Worm (Caenorhabditis elegans) whole organism, mixed stage, embryonic: ENCODE results near the gene F54H12.8.

Source experiments
- M03D4.4 ChIP-seq: sonication (generic microtip); optimal IDR thresholded peaks from 2 replicates; lab custom pipeline; 2017; ENCODE audit warnings: mild to moderate bottlenecking, missing genetic modification characterization, missing compliant biosample characterization
- bed-3 ChIP-seq: fragments of 200-800 bp; sonication (Bioruptor generic); optimal IDR thresholded peaks from 3 replicates; lab custom pipeline; 2018; ENCODE audit warnings: mild to moderate bottlenecking, missing genetic modification characterization, moderate library complexity, missing compliant biosample characterization
- blmp-1 ChIP-seq: fragments of 150-350 bp; optimal IDR thresholded peaks from 2 replicates; lab custom pipeline; 2014; ENCODE audit warnings: missing biosample characterization, missing genetic modification characterization
- ceh-39 ChIP-seq: fragments of 150-350 bp; optimal IDR thresholded peaks from 2 replicates; lab custom pipeline; 2014; ENCODE audit warnings: missing biosample characterization, missing genetic modification characterization
- ceh-43 ChIP-seq: fragments of 200-800 bp; sonication (Bioruptor generic); optimal IDR thresholded peaks from 2 replicates; lab custom pipeline; 2018; ENCODE audit warnings: mild to moderate bottlenecking, missing genetic modification characterization, moderate library complexity, missing compliant biosample characterization
- ceh-83 ChIP-seq: fragments of 200-800 bp; sonication (Bioruptor generic); optimal IDR thresholded peaks from 2 replicates; lab custom pipeline; 2018; ENCODE audit warnings: mild to moderate bottlenecking, missing genetic modification characterization, missing compliant biosample characterization
- ces-1 ChIP-seq: fragments of 150-350 bp; optimal IDR thresholded peaks from 2 replicates; lab custom pipeline; 2014; ENCODE audit warnings: missing biosample characterization, missing genetic modification reagents, missing genetic modification characterization
- cnd-1 ChIP-seq: fragments of 200-800 bp; sonication (Bioruptor generic); optimal IDR thresholded peaks from 2 replicates; lab custom pipeline; 2018; ENCODE audit warnings: mild to moderate bottlenecking, missing genetic modification characterization, missing compliant biosample characterization
- drap-1 ChIP-seq: fragments of 200-800 bp; sonication (Bioruptor generic); optimal IDR thresholded peaks from 3 replicates; lab custom pipeline; 2018; ENCODE audit warnings: mild to moderate bottlenecking, missing genetic modification characterization, missing compliant biosample characterization
- elt-1 ChIP-seq: sonication (generic microtip); optimal IDR thresholded peaks from 2 replicates; lab custom pipeline; 2017; ENCODE audit warnings: missing genetic modification characterization, mild to moderate bottlenecking, missing compliant biosample characterization, antibody characterized with exemption, moderate library complexity, borderline replicate concordance; ENCODE audit not compliant: insufficient read depth
- elt-3 ChIP-seq: fragments of 150-350 bp; optimal IDR thresholded peaks from 2 replicates; lab custom pipeline; 2014; ENCODE audit warnings: missing biosample characterization, missing genetic modification characterization
- ham-2 ChIP-seq: fragments of 200-800 bp; sonication (Bioruptor generic); optimal IDR thresholded peaks from 2 replicates; lab custom pipeline; 2018; ENCODE audit warnings: mild to moderate bottlenecking, missing genetic modification characterization, missing compliant biosample characterization
- hlh-1 ChIP-seq: fragments of 150-350 bp; optimal IDR thresholded peaks from 2 replicates; lab custom pipeline; 2014; ENCODE audit warnings: missing biosample characterization, missing genetic modification reagents, missing genetic modification characterization
- lin-13 ChIP-seq: fragments of 150-350 bp; optimal IDR thresholded peaks from 2 replicates; lab custom pipeline; 2014; ENCODE audit warnings: missing biosample characterization, missing genetic modification characterization
- lsy-2 ChIP-seq: fragments of 150-350 bp; optimal IDR thresholded peaks from 2 replicates; lab custom pipeline; 2014; ENCODE audit warnings: missing biosample characterization, missing genetic modification characterization
- mab-5 ChIP-seq: fragments of 150-350 bp; optimal IDR thresholded peaks from 2 replicates; lab custom pipeline; 2014; ENCODE audit warnings: missing biosample characterization, missing genetic modification characterization
- mep-1 ChIP-seq: fragments of 150-350 bp; optimal IDR thresholded peaks from 2 replicates; lab custom pipeline; 2017; ENCODE audit warnings: missing biosample characterization, missing genetic modification reagents, missing genetic modification characterization, inconsistent platforms
- mls-2 ChIP-seq: sonication (generic microtip); optimal IDR thresholded peaks from 2 replicates; lab custom pipeline; 2016; ENCODE audit warnings: mild to moderate bottlenecking, missing genetic modification characterization, moderate library complexity, missing compliant biosample characterization
- nhr-12 ChIP-seq: fragments of 150-350 bp; optimal IDR thresholded peaks from 2 replicates; lab custom pipeline; 2014; ENCODE audit warnings: missing biosample characterization, missing genetic modification characterization
- nhr-237 ChIP-seq: fragments of 150-350 bp; optimal IDR thresholded peaks from 2 replicates; lab custom pipeline; 2014; ENCODE audit warnings: missing biosample characterization, missing genetic modification characterization
- nhr-28 ChIP-seq: fragments of 150-350 bp; optimal IDR thresholded peaks from 2 replicates; lab custom pipeline; 2014; ENCODE audit warnings: missing biosample characterization, missing genetic modification characterization
- nhr-76 ChIP-seq: sonication (generic microtip); optimal IDR thresholded peaks from 2 replicates; lab custom pipeline; 2017; ENCODE audit warnings: missing biosample characterization, missing genetic modification characterization
- pha-4 ChIP-seq: fragments of 150-350 bp; optimal IDR thresholded peaks from 2 replicates; lab custom pipeline; 2018; ENCODE audit warnings: missing biosample characterization, missing genetic modification reagents, missing genetic modification characterization
- sem-2 ChIP-seq: fragments of 200-800 bp; sonication (Bioruptor generic); optimal IDR thresholded peaks from 2 replicates; lab custom pipeline; 2018; ENCODE audit warnings: mild to moderate bottlenecking, missing genetic modification characterization, missing compliant biosample characterization
- snpc-4 ChIP-seq: fragments of 150-350 bp; optimal IDR thresholded peaks from 2 replicates; lab custom pipeline; 2014; ENCODE audit warnings: missing biosample characterization, missing genetic modification characterization
- sptf-1 ChIP-seq: sonication (generic microtip); optimal IDR thresholded peaks from 2 replicates; lab custom pipeline; 2017; ENCODE audit warnings: mild to moderate bottlenecking, missing genetic modification characterization, moderate library complexity, missing compliant biosample characterization
- tbx-8 ChIP-seq: fragments of 200-800 bp; sonication (Bioruptor generic); optimal IDR thresholded peaks from 2 replicates; lab custom pipeline; 2018; ENCODE audit warnings: mild to moderate bottlenecking, missing genetic modification characterization, moderate library complexity, missing compliant biosample characterization
- unc-120 ChIP-seq: sonication (generic microtip); optimal IDR thresholded peaks from 2 replicates; lab custom pipeline; 2017; ENCODE audit warnings: missing genetic modification characterization, missing compliant biosample characterization; ENCODE audit not compliant: poor library complexity, severe bottlenecking
- unc-39 ChIP-seq: fragments of 150-350 bp; optimal IDR thresholded peaks from 2 replicates; lab custom pipeline; 2014; ENCODE audit warnings: missing biosample characterization, missing genetic modification characterization
- zip-8 ChIP-seq: fragments of 150-350 bp; optimal IDR thresholded peaks from 2 replicates; lab custom pipeline; 2014; ENCODE audit warnings: missing biosample characterization, missing genetic modification characterization
- ztf-11 ChIP-seq: fragments of 150-350 bp; optimal IDR thresholded peaks from 2 replicates; lab custom pipeline; 2014; ENCODE audit warnings: missing biosample characterization, missing genetic modification characterization

The F54H12.8 gene

DNA sequence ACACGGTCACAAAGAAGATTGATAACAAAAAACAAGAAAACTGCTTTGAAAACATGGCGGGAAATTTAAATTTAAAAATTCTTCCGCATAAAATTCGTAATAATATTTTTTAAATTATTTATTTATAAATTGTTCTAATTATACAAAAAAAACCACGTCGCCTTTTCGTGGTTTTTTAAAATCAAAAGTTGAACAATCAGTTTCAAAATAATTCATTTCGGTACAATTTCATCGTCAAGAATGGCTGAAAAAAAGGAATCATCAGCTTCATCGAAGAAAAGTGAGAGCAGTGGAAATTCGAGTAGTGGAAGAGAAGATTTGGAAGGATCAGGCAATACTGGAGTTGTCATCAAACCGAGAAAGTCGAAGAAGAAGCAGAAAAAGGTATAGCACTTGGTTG, at the start of gene F54H12.8, which contains the start of gene F54H12.7:
Gene F54H12.8, minus strand, starts transcription at position 101 of the 400 bp plus-strand sequence.
Gene F54H12.7, plus strand, starts transcription at position 229 of the 400 bp plus-strand sequence.
- TF ChIP-seq nhr-76 (tag; lab: Kevin White, UChicago) (no peak), ceh-39 (tag; lab: Kevin White, UChicago) (no peak), drap-1 (GFP tag; lab: Kevin White, UChicago) (no peak), nhr-12 (tag; lab: Kevin White, UChicago) (no peak)

DNA sequence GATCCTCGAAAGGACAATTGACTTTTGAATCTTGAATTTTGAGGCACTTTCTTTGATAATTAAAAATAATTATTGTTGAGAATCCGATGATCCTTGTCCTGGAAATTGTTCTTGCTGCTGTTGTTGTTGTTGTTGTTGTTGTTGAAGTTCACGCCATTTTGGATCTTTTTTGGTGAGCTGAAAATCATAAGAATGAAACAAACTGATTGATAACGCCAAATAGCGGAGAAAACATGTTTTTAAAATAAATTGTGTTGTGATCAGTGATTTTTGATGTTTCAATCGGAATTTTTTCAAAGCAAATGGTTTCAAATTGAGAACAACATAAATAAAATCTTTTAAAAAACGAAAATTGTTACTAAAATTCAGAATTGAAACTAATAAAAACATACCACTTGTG, 48.0 kb upstream of the F54H12.8 start:
- TF ChIP-seq mab-5 (no peak), bed-3 (GFP tag; lab: Kevin White, UChicago) (no peak), ceh-43 (no peak), ces-1 (GFP tag; lab: Kevin White, UChicago) (no peak), snpc-4 (no peak), hlh-1 (tag; lab: Kevin White, UChicago) (no peak), lsy-2 (tag; lab: Kevin White, UChicago) (no peak), lin-13 (tag; lab: Kevin White, UChicago) (no peak), sem-2 (no peak), drap-1 (GFP tag; lab: Kevin White, UChicago) (no peak), nhr-28 (tag; lab: Kevin White, UChicago) (no peak), nhr-76 (tag; lab: Kevin White, UChicago) (no peak), zip-8 (tag; lab: Kevin White, UChicago) (no peak), ztf-11 (tag; lab: Kevin White, UChicago) (no peak), ham-2 (GFP tag; lab: Kevin White, UChicago) (no peak), nhr-12 (tag; lab: Kevin White, UChicago) (no peak)

DNA sequence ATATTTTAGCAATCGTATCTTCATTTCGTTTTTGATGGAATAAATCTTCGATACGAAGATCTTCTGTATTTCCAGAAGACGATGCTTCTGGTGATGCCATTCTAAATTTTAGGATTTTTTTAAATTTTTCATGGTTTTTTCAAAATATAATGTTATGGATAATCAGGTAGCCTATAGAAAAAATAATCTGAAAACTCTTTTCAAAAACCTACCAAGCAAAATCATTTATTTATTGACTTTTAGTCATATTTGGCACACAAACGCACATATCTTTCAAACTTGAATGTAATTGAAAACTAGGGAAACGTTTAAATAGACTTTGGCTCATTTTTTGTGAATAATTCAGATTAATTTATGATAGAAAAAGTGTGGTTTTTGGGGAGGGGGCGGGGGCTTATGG, 47.4 kb upstream of the F54H12.8 start, which contains the start of gene F44B9.5:
Gene F44B9.5, minus strand, starts transcription at position 101 of the 400 bp plus-strand sequence.
- TF ChIP-seq ceh-83 (no peak), ceh-39 (tag; lab: Kevin White, UChicago) (no peak), cnd-1 (tag; lab: Kevin White, UChicago) (no peak), unc-120 (no peak), lin-13 (tag; lab: Kevin White, UChicago) (no peak), nhr-12 (tag; lab: Kevin White, UChicago) (no peak), sptf-1 (no peak)

DNA sequence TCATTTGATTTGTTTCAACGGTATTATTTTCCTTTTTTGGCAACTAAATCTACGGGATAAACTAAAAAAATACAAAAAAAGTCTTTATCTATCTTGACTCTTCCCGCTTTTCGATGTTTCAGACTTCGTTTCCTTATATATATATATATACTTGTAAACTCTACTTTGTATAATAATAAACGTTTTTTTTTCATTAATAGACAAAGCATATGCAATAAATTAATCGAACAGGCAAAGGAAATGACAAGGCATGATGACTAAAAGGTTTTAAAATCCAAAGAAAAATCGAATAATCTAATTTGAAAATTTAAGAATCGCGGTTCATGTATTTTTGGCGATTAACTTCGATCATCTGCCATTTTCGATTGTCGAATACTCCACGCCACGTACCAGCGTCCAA, 44.6 kb upstream of the F54H12.8 start:
- TF ChIP-seq hlh-1 (tag; lab: Kevin White, UChicago): no peak
- TF ChIP-seq mab-5: no peak
- TF ChIP-seq lin-13 (tag; lab: Kevin White, UChicago): no peak
- TF ChIP-seq mep-1: no peak
- TF ChIP-seq cnd-1 (tag; lab: Kevin White, UChicago): no peak
- TF ChIP-seq M03D4.4 (tag; lab: Kevin White, UChicago): no peak
- no peak for TF ChIP-seq snpc-4
- no peak for TF ChIP-seq elt-3

ce11 chrIII:8010260-8010822, 41.3 kb upstream of the F54H12.8 start, which contains the start of gene cit-1.2:
Gene cit-1.2, plus strand, starts transcription at chrIII:8010772.
- TF ChIP-seq mab-5 (no peak), mep-1 (no peak), nhr-76 (tag; lab: Kevin White, UChicago) (no peak), ceh-39 (tag; lab: Kevin White, UChicago) (no peak), ces-1 (GFP tag; lab: Kevin White, UChicago) (no peak), nhr-28 (tag; lab: Kevin White, UChicago) (no peak), tbx-8 (GFP tag; lab: Kevin White, UChicago) (no peak), nhr-237 (no peak), ceh-43 (no peak), unc-39 (tag; lab: Kevin White, UChicago) (no peak), M03D4.4 (tag; lab: Kevin White, UChicago) (no peak), nhr-12 (tag; lab: Kevin White, UChicago) (no peak), mls-2 (tag; lab: Kevin White, UChicago) (no peak), cnd-1 (tag; lab: Kevin White, UChicago) (no peak), blmp-1 (tag; lab: Kevin White, UChicago) (no peak), bed-3 (GFP tag; lab: Kevin White, UChicago) (no peak), pha-4 (tag; lab: Kevin White, UChicago) (no peak), lin-13 (tag; lab: Kevin White, UChicago) (no peak), elt-1 (tag; lab: Kevin White, UChicago) (no peak)
